Fruit fly (Drosophila melanogaster): ENCODE data around the gene CG34448.

CG34448 gene

dm6 chr2L:2375655-2376417 lies 41.9 kb downstream of the CG34448 start, which contains the start of gene Atxn7 (continued):
- TF ChIP-seq Sry-β (GFP tag; optimal IDR thresholded peaks at IDR 0.05) (peak; percentile 28), esg (GFP tag; conservative IDR thresholded peaks at IDR 0.05) (no peak), mirr (GFP tag; optimal IDR thresholded peaks at IDR 0.05) (peak; percentile 67), CG1647 (GFP tag; optimal IDR thresholded peaks at IDR 0.05) (peak; percentile 32), CG11723 (GFP tag; optimal IDR thresholded peaks at IDR 0.05) (peak; percentile 44), danr (GFP tag; IDR thresholded peaks at IDR 0.05) (no peak), CG14965 (GFP tag; optimal IDR thresholded peaks at IDR 0.05; ENCODE audit: borderline replicate concordance) (no peak), Gsc (GFP tag; IDR thresholded peaks at IDR 0.05) (no peak), Myb (GFP tag; optimal IDR thresholded peaks at IDR 0.05) (peak; percentile 53), CG4282 (GFP tag; optimal IDR thresholded peaks at IDR 0.05) (peak; percentile 42), CG15011 (GFP tag; optimal IDR thresholded peaks at IDR 0.05) (peak; percentile 28), crc (GFP tag; optimal IDR thresholded peaks at IDR 0.05) (peak; percentile 42), CG13775 (GFP tag; optimal IDR thresholded peaks at IDR 0.05) (peak; percentile 73), croc (GFP tag; conservative IDR thresholded peaks at IDR 0.05) (no peak), zfh2 (GFP tag; optimal IDR thresholded peaks at IDR 0.05) (peak; percentile 26), CG15073 (GFP tag; optimal IDR thresholded peaks at IDR 0.05) (no peak), Atf6 (GFP tag; IDR thresholded peaks at IDR 0.05) (peak; percentile 39), CG2120 (GFP tag; optimal IDR thresholded peaks at IDR 0.05) (peak; percentile 16), prd (optimal IDR thresholded peaks at IDR 0.05) (no peak), prd (GFP tag; IDR thresholded peaks at IDR 0.05) (no peak; the same call in 2 of the 3 replicates), CG14710 (tag; optimal IDR thresholded peaks at IDR 0.05) (peak; percentile 52), tup (GFP tag; optimal IDR thresholded peaks at IDR 0.05) (no peak), grn (GFP tag; optimal IDR thresholded peaks at IDR 0.05) (peak; percentile 31), Deaf1 (tag; optimal IDR thresholded peaks at IDR 0.05) (peak; percentile 20), CG32772 (GFP tag; IDR thresholded peaks at IDR 0.05) (peak; percentile 30; the same call in 1 of the 2 replicates), psq (GFP tag; optimal IDR thresholded peaks at IDR 0.05) (peak; percentile 7), toy (GFP tag; IDR thresholded peaks at IDR 0.05) (no peak), cato (GFP tag; optimal IDR thresholded peaks at IDR 0.05; ENCODE audit: borderline replicate concordance) (no peak), wek (GFP tag; optimal IDR thresholded peaks at IDR 0.05) (peak; percentile 85), sima (GFP tag; optimal IDR thresholded peaks at IDR 0.05) (no peak), CG2875 (GFP tag; optimal IDR thresholded peaks at IDR 0.05) (peak; percentile 73), wor (GFP tag; IDR thresholded peaks at IDR 0.05) (0 out of 2 replicates have a peak, but pooled peaks have one; percentile 22), caup (GFP tag; optimal IDR thresholded peaks at IDR 0.05; ENCODE audit: severe bottlenecking) (peak; percentile 82), Antp (GFP tag; optimal IDR thresholded peaks at IDR 0.05) (peak; percentile 5), cwo (GFP tag; optimal IDR thresholded peaks at IDR 0.05) (no peak), CG10147 (GFP tag; optimal IDR thresholded peaks at IDR 0.05) (no peak), CG10462 (GFP tag; optimal IDR thresholded peaks at IDR 0.05) (peak; percentile 57), Eip74EF (GFP tag; optimal IDR thresholded peaks at IDR 0.05) (peak in 1 of 2 experiments; percentile 45), Mes4 (GFP tag; optimal IDR thresholded peaks at IDR 0.05) (peak; percentile 73), kah (GFP tag; optimal IDR thresholded peaks at IDR 0.05) (peak; percentile 90), CG9797 (GFP tag; optimal IDR thresholded peaks at IDR 0.05) (peak; percentile 18), repo (GFP tag; optimal IDR thresholded peaks at IDR 0.05) (peak; percentile 1), sqz (GFP tag; optimal IDR thresholded peaks at IDR 0.05) (peak; percentile 62), YL-1 (GFP tag; optimal IDR thresholded peaks at IDR 0.05) (peak; percentile 82), CG42726 (GFP tag; IDR thresholded peaks at IDR 0.05; ENCODE audit: partially characterized antibody) (peak; percentile 98), sens-2 (GFP tag; IDR thresholded peaks at IDR 0.05) (peak; percentile 50; the same call in 1 of the 2 replicates), crol (GFP tag; IDR thresholded peaks at IDR 0.05) (peak; percentile 100), Scr (GFP tag; IDR thresholded peaks at IDR 0.05; ENCODE audit: partially characterized antibody) (peak; percentile 96), ac (GFP tag; optimal IDR thresholded peaks at IDR 0.05) (peak; percentile 72)
